Fruit fly (Drosophila melanogaster) Kc167 (cell line): Measurements from ENCODE around the gene bsk.

Source experiments
- psq ChIP-seq: fragments of >200 bp; optimal IDR thresholded peaks from 2 replicates; lab custom pipeline; 2017; ENCODE audit warnings: missing external identifiers
- ttk ChIP-seq: sonication (Bioruptor generic); optimal IDR thresholded peaks from 2 replicates; lab custom pipeline; 2017; ENCODE audit warnings: missing external identifiers

DNA sequence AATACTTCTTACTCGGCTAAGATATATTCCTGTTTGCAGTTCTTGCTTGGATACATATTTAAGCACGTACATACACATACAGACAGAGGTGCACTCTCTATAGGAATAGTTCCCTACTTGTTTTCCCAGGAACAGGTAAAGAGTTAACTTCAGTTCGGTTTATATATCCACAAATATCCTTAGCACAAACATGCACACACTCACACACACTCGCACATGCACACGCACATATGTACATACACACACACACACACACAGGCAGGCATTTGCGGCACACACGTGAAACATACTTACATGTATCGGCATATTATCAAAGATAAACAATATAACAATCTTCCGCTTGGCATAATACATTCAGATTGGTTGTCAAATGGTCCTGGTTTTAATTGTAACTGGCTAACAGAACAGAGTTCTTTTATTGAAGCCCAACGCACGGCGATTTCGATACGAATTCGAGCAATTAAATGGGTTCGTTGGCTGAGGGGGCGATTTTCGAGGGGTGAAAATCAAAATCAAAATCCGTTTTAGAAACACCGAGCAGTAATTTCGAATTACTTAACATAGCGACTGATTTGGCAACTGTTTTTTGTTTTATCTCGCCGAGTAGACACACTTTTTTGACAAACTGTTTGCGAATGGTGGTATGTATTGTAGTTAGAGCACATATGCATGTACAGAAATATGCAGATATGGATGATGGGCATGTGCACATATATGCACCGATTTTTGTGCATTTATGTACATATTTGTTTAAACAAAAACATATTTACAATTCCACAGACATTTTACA lies 9.9 kb upstream of the bsk start:
- TF ChIP-seq psq (lab: Kevin White, UChicago) (no peak), ttk (lab: Kevin White, UChicago) (no peak)
